Worm (Caenorhabditis elegans) whole organism, L4/young adult: ENCODE measurements around the gene acs-3.

Experiments
- dao-5 ChIP-seq: sonication (generic microtip); optimal IDR thresholded peaks from 2 replicates; lab custom pipeline; 2016; ENCODE audit warnings: missing genotype, missing genetic modification characterization, moderate library complexity, missing compliant biosample characterization
- him-1 ChIP-seq: sonication (generic microtip); optimal IDR thresholded peaks from 2 replicates; lab custom pipeline; 2016; ENCODE audit warnings: missing genotype, missing genetic modification reagents, missing genetic modification characterization, missing compliant biosample characterization

DNA sequence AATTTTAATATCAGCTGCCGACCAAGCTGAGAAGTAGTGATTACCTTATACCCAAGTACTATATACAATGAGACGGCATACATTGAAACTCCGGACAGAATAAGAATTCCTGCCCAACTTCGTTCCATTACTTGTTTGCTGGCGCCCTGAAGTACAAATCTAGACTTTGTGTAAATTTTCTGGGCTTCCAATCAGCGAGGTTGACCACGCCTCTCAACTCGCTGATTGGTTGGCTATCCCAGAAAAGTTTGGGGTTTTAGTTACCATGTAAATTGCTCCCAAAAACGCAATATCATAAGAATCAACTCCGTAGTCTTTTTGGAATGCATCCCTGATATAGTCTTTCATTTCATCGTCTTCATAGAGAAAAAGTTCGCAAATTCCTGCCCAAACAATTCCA is 14.1 kb upstream of the acs-3 start:
- TF ChIP-seq him-1 (tag; lab: Kevin White, UChicago): no peak
- TF ChIP-seq dao-5: no peak
